Fruit fly (Drosophila melanogaster): Measurements from ENCODE around the gene CG13992.

The CG13992 gene

DNA sequence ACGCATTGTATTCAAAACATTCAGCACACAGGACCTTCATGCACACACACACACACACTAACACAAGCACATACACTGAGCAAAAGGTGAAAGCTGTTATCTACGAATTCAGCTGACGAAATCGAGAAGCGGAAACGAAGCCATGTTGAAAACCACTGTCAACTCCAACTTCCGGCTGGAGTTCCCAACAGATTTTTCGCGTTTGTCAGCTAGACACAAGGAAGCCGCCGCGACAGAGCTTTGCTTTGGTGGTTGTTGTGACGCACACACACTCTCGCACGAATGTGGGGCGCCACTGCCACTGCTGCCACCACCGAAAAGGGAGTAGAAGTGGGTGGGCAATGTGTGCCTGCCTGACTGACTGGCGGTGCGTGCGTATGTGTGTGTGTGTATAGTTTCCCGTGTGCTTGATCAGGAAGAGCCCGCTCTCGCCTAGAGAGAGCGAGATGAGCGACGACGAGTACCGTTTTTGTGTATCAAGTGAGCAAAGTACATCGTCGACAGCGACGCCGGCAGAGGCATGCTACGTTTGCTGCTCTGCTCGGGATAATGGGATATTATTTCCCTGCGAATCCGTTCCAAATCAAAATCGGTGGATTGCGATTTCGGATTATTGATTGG lies 30.2 kb upstream of the CG13992 start (continued):
- TF ChIP-seq vfl (GFP tag; optimal IDR thresholded peaks at IDR 0.05) (no peak), TFAM (GFP tag; optimal IDR thresholded peaks at IDR 0.05) (peak; percentile 15), Spps (tag; optimal IDR thresholded peaks at IDR 0.05) (peak; percentile 30), CG17829 (tag; optimal IDR thresholded peaks at IDR 0.05) (peak; percentile 11), Sox102F (GFP tag; optimal IDR thresholded peaks at IDR 0.05) (no peak), crol (GFP tag; IDR thresholded peaks at IDR 0.05) (no peak), Dbx (GFP tag; IDR thresholded peaks at IDR 0.05) (peak; percentile 32; the same call in 1 of the 3 replicates), pros (GFP tag; optimal IDR thresholded peaks at IDR 0.05) (peak; percentile 38), vvl (GFP tag; IDR thresholded peaks at IDR 0.05) (peak; percentile 59), CG9437 (GFP tag; optimal IDR thresholded peaks at IDR 0.05) (peak; percentile 6), hth (optimal IDR thresholded peaks at IDR 0.05) (no peak), Awh (GFP tag; IDR thresholded peaks at IDR 0.05) (peak; percentile 51; the same call in 1 of the 2 replicates), esg (GFP tag; conservative IDR thresholded peaks at IDR 0.05) (no peak), Deaf1 (tag; optimal IDR thresholded peaks at IDR 0.05) (peak; percentile 37), shn (GFP tag; optimal IDR thresholded peaks at IDR 0.05) (peak; percentile 1), Nf-YB (GFP tag; optimal IDR thresholded peaks at IDR 0.05) (peak; percentile 39), HmgZ (tag; optimal IDR thresholded peaks at IDR 0.05) (peak; percentile 41), CG8281 (tag; optimal IDR thresholded peaks at IDR 0.05) (peak; percentile 33), Chrac-16 (GFP tag; optimal IDR thresholded peaks at IDR 0.05) (no peak), CG18262 (tag; optimal IDR thresholded peaks at IDR 0.05) (peak; percentile 46), zfh1 (GFP tag; IDR thresholded peaks at IDR 0.05) (peak; percentile 5; the same call in 1 of the 3 replicates), CG12299 (tag; optimal IDR thresholded peaks at IDR 0.05) (peak; percentile 65), lmd (GFP tag; IDR thresholded peaks at IDR 0.05) (no peak), CG14710 (tag; optimal IDR thresholded peaks at IDR 0.05) (peak; percentile 51), CG8765 (GFP tag; IDR thresholded peaks at IDR 0.05) (peak; percentile 28; the same call in 1 of the 2 replicates), Dref (GFP tag; IDR thresholded peaks at IDR 0.05) (no peak), gcm (GFP tag; optimal IDR thresholded peaks at IDR 0.05) (peak; percentile 57), nerfin-1 (tag; optimal IDR thresholded peaks at IDR 0.05) (peak; percentile 72), CG18764 (GFP tag; optimal IDR thresholded peaks at IDR 0.05) (no peak), unpg (GFP tag; optimal IDR thresholded peaks at IDR 0.05) (peak; percentile 51), CG31365 (tag; optimal IDR thresholded peaks at IDR 0.05) (peak; percentile 74), nom (GFP tag; optimal IDR thresholded peaks at IDR 0.05) (peak; percentile 79), Atf3 (GFP tag; optimal IDR thresholded peaks at IDR 0.05) (no peak), CG2889 (GFP tag; IDR thresholded peaks at IDR 0.05) (no peak), Gug (GFP tag; IDR thresholded peaks at IDR 0.05) (no peak), MESR4 (GFP tag; optimal IDR thresholded peaks at IDR 0.05) (no peak), Asciz (GFP tag; optimal IDR thresholded peaks at IDR 0.05) (peak; percentile 79), sob (GFP tag; IDR thresholded peaks at IDR 0.05) (peak; percentile 42; the same call in 1 of the 2 replicates)

DNA sequence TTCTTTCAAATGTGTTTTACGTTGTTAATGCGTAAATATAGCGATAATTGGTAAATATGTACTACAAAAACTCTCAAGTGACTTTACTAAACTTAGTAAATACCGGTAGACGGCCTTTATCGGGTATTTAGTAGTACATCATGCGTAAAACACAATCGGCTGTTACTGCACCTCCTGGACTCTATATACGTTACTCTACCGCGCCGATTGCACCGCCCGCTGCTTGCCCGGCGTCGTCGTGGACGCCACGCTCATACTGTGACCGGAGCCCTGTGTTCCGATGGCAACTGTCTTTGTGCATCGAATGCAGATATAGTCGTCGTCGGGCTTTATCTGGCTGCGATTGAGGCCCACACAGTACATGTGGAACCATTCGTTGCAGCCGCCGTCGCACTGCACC lies 22.9 kb upstream of the CG13992 start:
- TF ChIP-seq lola (GFP tag; optimal IDR thresholded peaks at IDR 0.05) = no peak
- TF ChIP-seq hb (GFP tag; IDR thresholded peaks at IDR 0.05; ENCODE audit: partially characterized antibody) = no peak
- peak; percentile 58 for TF ChIP-seq nom (GFP tag; optimal IDR thresholded peaks at IDR 0.05)
- TF ChIP-seq CG7963 (GFP tag; IDR thresholded peaks at IDR 0.05; ENCODE audit: partially characterized antibody) = 0 out of 3 replicates have a peak, but pooled peaks have one; percentile 31
